Worm (Caenorhabditis elegans): ENCODE data around the gene bigr-1.

The bigr-1 gene

ce11 chrII:11167039-11167438, 14.4 kb upstream of the bigr-1 start (continued):
- peak; percentile 73 for TF ChIP-seq nhr-25 (tag; optimal IDR thresholded peaks at IDR 0.05; ENCODE audit: borderline replicate concordance, insufficient read depth)
- TF ChIP-seq ceh-62 (tag; optimal IDR thresholded peaks at IDR 0.05), result no peak
- 0 out of 2 replicates have a peak, but pooled peaks have one; percentile 49 for TF ChIP-seq D1046.2 (GFP tag; IDR thresholded peaks at IDR 0.05)
- peak; percentile 84 for TF ChIP-seq hlh-30 (tag; optimal IDR thresholded peaks at IDR 0.05; ENCODE audit: insufficient read depth)
- TF ChIP-seq Y5F2A.4 (GFP tag; optimal IDR thresholded peaks at IDR 0.05), result no peak
- TF ChIP-seq saeg-2 (GFP tag; IDR thresholded peaks at IDR 0.05), result 0 out of 2 replicates have a peak, but pooled peaks have one; percentile 47
- peak; percentile 92 for TF ChIP-seq T26A8.4 (GFP tag; IDR thresholded peaks at IDR 0.05)
- no peak for TF ChIP-seq nhr-41 (GFP tag; IDR thresholded peaks at IDR 0.05)
- TF ChIP-seq ceh-44 (GFP tag; IDR thresholded peaks at IDR 0.05), result peak; percentile 18; the same call in 1 of the 2 replicates
- TF ChIP-seq lin-13 (GFP tag; optimal IDR thresholded peaks at IDR 0.05), result peak; percentile 49
- peak; percentile 79 for TF ChIP-seq nhr-42 (GFP tag; IDR thresholded peaks at IDR 0.05)
- no peak for TF ChIP-seq attf-4 (tag; optimal IDR thresholded peaks at IDR 0.05)
- TF ChIP-seq daf-19 (GFP tag; conservative IDR thresholded peaks at IDR 0.05), result no peak
- peak; percentile 59 for TF ChIP-seq nhr-111 (GFP tag; optimal IDR thresholded peaks at IDR 0.05)
- peak; percentile 60; the same call in 1 of the 2 replicates for TF ChIP-seq hmg-1.1 (GFP tag; IDR thresholded peaks at IDR 0.05)
- TF ChIP-seq snpc-1.2 (GFP tag; IDR thresholded peaks at IDR 0.05), result peak; percentile 79
- peak; percentile 64 for TF ChIP-seq Y48G9A.11 (GFP tag; IDR thresholded peaks at IDR 0.05)
- no peak for TF ChIP-seq F26F4.8 (GFP tag; conservative IDR thresholded peaks at IDR 0.05)
- TF ChIP-seq fos-1 (tag; optimal IDR thresholded peaks at IDR 0.05), result no peak
- TF ChIP-seq lim-7 (GFP tag; IDR thresholded peaks at IDR 0.05), result peak; percentile 36; the same call in 1 of the 2 replicates
- TF ChIP-seq mep-1 (tag; optimal IDR thresholded peaks at IDR 0.05), result peak; percentile 81
- TF ChIP-seq T20F7.1 (GFP tag; optimal IDR thresholded peaks at IDR 0.05), result no peak
- peak; percentile 51 for TF ChIP-seq nhr-48 (tag; optimal IDR thresholded peaks at IDR 0.05)
- TF ChIP-seq zag-1 (tag; optimal IDR thresholded peaks at IDR 0.05), result no peak
- no peak for TF ChIP-seq cey-2 (tag; optimal IDR thresholded peaks at IDR 0.05; ENCODE audit: borderline replicate concordance, insufficient read depth)
- TF ChIP-seq F49E8.2 (tag; optimal IDR thresholded peaks at IDR 0.05; ENCODE audit: borderline replicate concordance), result peak; percentile 91
- no peak for TF ChIP-seq daf-12 (tag; optimal IDR thresholded peaks at IDR 0.05)
- peak; percentile 58 for TF ChIP-seq vab-7 (GFP tag; IDR thresholded peaks at IDR 0.05)
- peak; percentile 85 for TF ChIP-seq egl-43 (GFP tag; IDR thresholded peaks at IDR 0.05)
- peak; percentile 90 for TF ChIP-seq lin-38 (GFP tag; IDR thresholded peaks at IDR 0.05)
- 0 out of 2 replicates have a peak, but pooled peaks have one; percentile 32 for TF ChIP-seq ctbp-1 (GFP tag; IDR thresholded peaks at IDR 0.05)
- TF ChIP-seq unc-130 (GFP tag; optimal IDR thresholded peaks at IDR 0.05), result peak; percentile 78
- TF ChIP-seq ceh-82 (tag; optimal IDR thresholded peaks at IDR 0.05), result no peak
- peak; percentile 81 for TF ChIP-seq nhr-102 (tag; optimal IDR thresholded peaks at IDR 0.05)
- peak; percentile 79 for TF ChIP-seq spr-1 (tag; optimal IDR thresholded peaks at IDR 0.05)
- peak in 1 of 2 experiments; percentile 61 for TF ChIP-seq lsy-2 (tag; optimal IDR thresholded peaks at IDR 0.05)
- peak; percentile 58 for TF ChIP-seq rbr-2 (tag; optimal IDR thresholded peaks at IDR 0.05)
- peak; percentile 87 for TF ChIP-seq mes-2 (tag; optimal IDR thresholded peaks at IDR 0.05; ENCODE audit: poor library complexity, severe bottlenecking)
- peak; percentile 44; the same call in 1 of the 2 replicates for TF ChIP-seq mdt-29 (GFP tag; IDR thresholded peaks at IDR 0.05)
- no peak for TF ChIP-seq lin-15B (tag; optimal IDR thresholded peaks at IDR 0.05)
- no peak for TF ChIP-seq lir-3 (tag; optimal IDR thresholded peaks at IDR 0.05)
- peak; percentile 74 for TF ChIP-seq F10B5.3 (tag; optimal IDR thresholded peaks at IDR 0.05)
- TF ChIP-seq dpl-1 (GFP tag; optimal IDR thresholded peaks at IDR 0.05), result peak; percentile 39
- TF ChIP-seq mxl-2 (GFP tag; conservative IDR thresholded peaks at IDR 0.05), result no peak
- TF ChIP-seq tag-97 (GFP tag; IDR thresholded peaks at IDR 0.05), result no peak
- TF ChIP-seq php-3 (GFP tag; IDR thresholded peaks at IDR 0.05), result 0 out of 2 replicates have a peak, but pooled peaks have one; percentile 27
- TF ChIP-seq hlh-11 (tag; optimal IDR thresholded peaks at IDR 0.05), result peak; percentile 64
- TF ChIP-seq ZK546.5 (tag; optimal IDR thresholded peaks at IDR 0.05), result no peak
- TF ChIP-seq ceh-20 (GFP tag; IDR thresholded peaks at IDR 0.05), result no peak
- no peak for TF ChIP-seq lin-39 (tag; optimal IDR thresholded peaks at IDR 0.05)
